Fruit fly (Drosophila melanogaster): ENCODE measurements around the gene CG2150.

Gene CG2150

DNA sequence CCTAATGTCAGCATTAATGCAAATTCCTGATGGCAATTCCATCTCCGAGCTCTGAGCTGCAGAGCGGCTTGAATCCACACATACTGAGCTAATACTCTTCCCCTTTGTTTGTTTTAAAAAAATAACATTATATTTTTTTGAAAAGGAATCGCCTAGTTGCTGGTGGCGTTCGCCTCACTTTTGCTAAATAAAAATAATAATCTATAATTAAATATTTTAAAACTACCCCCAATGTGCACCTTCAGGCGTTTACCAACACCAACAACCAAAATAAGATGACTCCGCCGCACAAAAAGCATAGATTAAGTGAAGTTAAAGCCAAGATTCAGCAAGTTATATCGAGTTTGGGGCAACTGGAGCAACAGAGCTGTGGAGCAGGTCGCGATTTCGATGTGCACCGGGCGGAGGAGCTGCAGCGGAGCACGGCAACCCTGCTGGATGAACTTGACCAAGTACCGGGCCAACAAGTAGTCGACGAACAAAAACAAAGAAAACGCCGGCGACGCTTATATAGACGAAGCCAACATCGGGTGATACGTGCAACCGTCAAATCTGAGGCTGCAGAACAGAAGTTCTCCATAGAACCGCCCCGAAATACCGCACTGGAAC, 20.4 kb downstream of the CG2150 start, which contains the start of gene CG1896:
Gene CG1896, plus strand, starts transcription at position 239 of the 609 bp plus-strand sequence.
- TF ChIP-seq bab1 (GFP tag; optimal IDR thresholded peaks at IDR 0.05) (peak; percentile 49), CG1620 (GFP tag; optimal IDR thresholded peaks at IDR 0.05) (peak; percentile 26), toe (GFP tag; optimal IDR thresholded peaks at IDR 0.05) (peak; percentile 51), CG5204 (GFP tag; optimal IDR thresholded peaks at IDR 0.05) (no peak), kay (GFP tag; ENCODE audit: borderline replicate concordance) (no peak), CG7045 (GFP tag; optimal IDR thresholded peaks at IDR 0.05) (peak; percentile 19), Hr96 (GFP tag; optimal IDR thresholded peaks at IDR 0.05) (no peak), CG14711 (tag; optimal IDR thresholded peaks at IDR 0.05) (peak; percentile 84), cic (GFP tag; optimal IDR thresholded peaks at IDR 0.05) (no peak), CG33017 (tag; optimal IDR thresholded peaks at IDR 0.05) (peak; percentile 22), Mnt (GFP tag; optimal IDR thresholded peaks at IDR 0.05) (peak; percentile 41), CG12768 (GFP tag; optimal IDR thresholded peaks at IDR 0.05) (peak; percentile 61), ovo (GFP tag; optimal IDR thresholded peaks at IDR 0.05) (no peak), CG11617 (GFP tag; optimal IDR thresholded peaks at IDR 0.05) (peak; percentile 30), CG7101 (tag; optimal IDR thresholded peaks at IDR 0.05) (peak; percentile 60), Crg-1 (GFP tag; optimal IDR thresholded peaks at IDR 0.05) (peak; percentile 9), Clk (GFP tag; optimal IDR thresholded peaks at IDR 0.05) (no peak)

DNA sequence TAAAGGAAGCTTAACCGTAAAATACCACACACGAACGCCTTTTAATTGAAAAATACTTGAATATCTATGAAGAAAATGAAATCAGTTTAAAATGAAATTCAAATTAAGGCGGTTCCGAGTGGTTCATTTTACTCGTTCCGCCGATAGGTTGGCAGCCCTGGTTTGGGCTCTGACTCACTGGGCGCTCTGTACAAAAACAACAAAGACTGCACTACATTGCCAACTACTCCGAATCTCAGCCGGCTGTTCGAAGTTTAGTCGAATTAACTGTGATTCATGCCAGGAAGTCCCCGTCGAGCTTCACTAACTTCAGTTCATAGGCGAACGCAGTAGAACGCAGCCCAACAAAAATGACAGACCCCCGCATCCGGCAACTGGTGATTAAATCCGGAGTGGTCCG, 21.3 kb downstream of the CG2150 start, which contains the start of gene Tbca:
Gene Tbca, plus strand, starts transcription at position 212 of the 400 bp plus-strand sequence.
- no peak for TF ChIP-seq Mnt (GFP tag; optimal IDR thresholded peaks at IDR 0.05)
- peak; percentile 73 for TF ChIP-seq pad (GFP tag; optimal IDR thresholded peaks at IDR 0.05)
- peak; percentile 30 for TF ChIP-seq cic (GFP tag; optimal IDR thresholded peaks at IDR 0.05)
- peak; percentile 88 for TF ChIP-seq CG14711 (tag; optimal IDR thresholded peaks at IDR 0.05)
- TF ChIP-seq kay (GFP tag; ENCODE audit: borderline replicate concordance), result peak; percentile 100
- TF ChIP-seq CG12768 (GFP tag; optimal IDR thresholded peaks at IDR 0.05), result peak; percentile 36
- TF ChIP-seq bab1 (GFP tag; optimal IDR thresholded peaks at IDR 0.05), result peak; percentile 79
- no peak for TF ChIP-seq CG1620 (GFP tag; optimal IDR thresholded peaks at IDR 0.05)
- TF ChIP-seq Clk (GFP tag; optimal IDR thresholded peaks at IDR 0.05), result no peak

DNA sequence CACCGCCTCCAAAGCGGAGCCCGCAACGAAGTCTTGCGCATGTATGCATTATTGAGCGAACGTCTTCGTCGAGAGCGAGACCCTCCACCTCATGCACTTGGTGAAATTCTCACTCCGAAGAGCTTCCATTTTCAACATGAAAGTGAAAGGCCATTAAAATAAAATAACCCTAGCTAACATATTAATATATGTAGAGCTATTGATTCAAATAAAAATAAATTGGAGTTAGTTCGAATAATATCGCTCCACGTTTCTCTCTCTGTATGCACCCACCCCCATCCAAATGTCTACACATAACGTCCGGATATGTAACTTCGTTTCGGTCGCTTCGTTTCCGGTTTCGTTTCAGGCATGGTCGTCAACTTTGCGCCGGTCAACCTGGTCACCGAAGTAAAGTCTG, 23.3 kb downstream of the CG2150 start:
- TF ChIP-seq tj (GFP tag; optimal IDR thresholded peaks at IDR 0.05), result no peak
- no peak for TF ChIP-seq CG14711 (tag; optimal IDR thresholded peaks at IDR 0.05)
- no peak for TF ChIP-seq kay (GFP tag; ENCODE audit: borderline replicate concordance)
- no peak for TF ChIP-seq Clk (GFP tag; optimal IDR thresholded peaks at IDR 0.05)
- TF ChIP-seq toe (GFP tag; optimal IDR thresholded peaks at IDR 0.05), result no peak
- TF ChIP-seq CG1620 (GFP tag; optimal IDR thresholded peaks at IDR 0.05), result no peak
- TF ChIP-seq CG33017 (tag; optimal IDR thresholded peaks at IDR 0.05), result peak; percentile 5

DNA sequence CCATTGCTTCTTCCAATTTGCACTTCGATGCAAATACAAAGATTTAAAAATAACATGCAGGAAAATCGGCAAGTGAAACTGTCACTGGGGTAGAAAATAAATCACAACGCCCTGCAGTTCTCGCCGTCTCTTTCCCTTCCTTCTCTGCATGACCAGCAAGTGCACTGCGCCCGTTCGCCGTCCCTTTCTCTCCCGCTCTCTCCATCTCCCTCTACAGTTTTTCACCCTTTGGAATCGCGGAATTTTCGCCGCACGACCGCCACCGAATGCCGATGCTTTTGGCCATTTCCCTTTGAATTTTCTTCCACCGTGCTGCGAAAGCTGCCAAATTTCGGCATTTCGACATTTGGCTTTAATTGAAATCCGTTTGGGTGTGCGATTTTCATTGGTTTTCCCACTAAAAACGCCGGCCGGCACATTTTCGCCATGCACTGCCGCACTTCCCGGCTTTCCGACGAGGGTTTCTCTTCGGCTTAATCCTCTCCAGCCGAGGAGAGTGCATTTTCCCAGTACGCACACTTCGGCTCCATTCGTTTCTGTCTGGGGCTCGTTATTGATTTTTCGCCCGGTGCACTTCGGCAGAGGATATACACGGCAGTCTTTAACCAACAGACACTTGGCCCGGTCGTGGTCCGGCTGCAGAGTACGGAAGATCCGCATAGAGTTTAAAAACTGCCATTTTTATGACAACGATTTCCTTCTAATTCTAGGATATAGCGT, 25.3 kb downstream of the CG2150 start:
- TF ChIP-seq CG12768 (GFP tag; optimal IDR thresholded peaks at IDR 0.05) (no peak), Mnt (GFP tag; optimal IDR thresholded peaks at IDR 0.05) (peak; percentile 18)

- TF ChIP-seq ovo (GFP tag; optimal IDR thresholded peaks at IDR 0.05), result no peak
- TF ChIP-seq toe (GFP tag; optimal IDR thresholded peaks at IDR 0.05), result peak; percentile 44
- peak; percentile 18 for TF ChIP-seq Mnt (GFP tag; optimal IDR thresholded peaks at IDR 0.05)
- TF ChIP-seq kay (GFP tag; ENCODE audit: borderline replicate concordance), result peak; percentile 61
These were observed 26.4 kb downstream of the CG2150 start, which contains the start of gene eEF1alpha2 for dm6 chr3R:31738060-31738619. eEF1alpha2 (plus strand) TSS chr3R:31738468.

dm6 chr3R:31736776-31737175, 27.8 kb downstream of the CG2150 start, which contains the start of the genes CstF50 and CG11563:
CstF50 (minus strand) TSS chr3R:31736963.
CG11563 (plus strand) TSS chr3R:31737035.
- peak; percentile 98 for TF ChIP-seq Mnt (GFP tag; optimal IDR thresholded peaks at IDR 0.05)
- TF ChIP-seq CG12768 (GFP tag; optimal IDR thresholded peaks at IDR 0.05), result no peak
- no peak for TF ChIP-seq pad (GFP tag; optimal IDR thresholded peaks at IDR 0.05)
- no peak for TF ChIP-seq toe (GFP tag; optimal IDR thresholded peaks at IDR 0.05)
- TF ChIP-seq CG7045 (GFP tag; optimal IDR thresholded peaks at IDR 0.05), result no peak
- TF ChIP-seq tj (GFP tag; optimal IDR thresholded peaks at IDR 0.05), result no peak
- TF ChIP-seq cic (GFP tag; optimal IDR thresholded peaks at IDR 0.05), result peak; percentile 6
- TF ChIP-seq bab1 (GFP tag; optimal IDR thresholded peaks at IDR 0.05), result peak; percentile 59
- no peak for TF ChIP-seq CG11617 (GFP tag; optimal IDR thresholded peaks at IDR 0.05)
- TF ChIP-seq CG1620 (GFP tag; optimal IDR thresholded peaks at IDR 0.05), result no peak

DNA sequence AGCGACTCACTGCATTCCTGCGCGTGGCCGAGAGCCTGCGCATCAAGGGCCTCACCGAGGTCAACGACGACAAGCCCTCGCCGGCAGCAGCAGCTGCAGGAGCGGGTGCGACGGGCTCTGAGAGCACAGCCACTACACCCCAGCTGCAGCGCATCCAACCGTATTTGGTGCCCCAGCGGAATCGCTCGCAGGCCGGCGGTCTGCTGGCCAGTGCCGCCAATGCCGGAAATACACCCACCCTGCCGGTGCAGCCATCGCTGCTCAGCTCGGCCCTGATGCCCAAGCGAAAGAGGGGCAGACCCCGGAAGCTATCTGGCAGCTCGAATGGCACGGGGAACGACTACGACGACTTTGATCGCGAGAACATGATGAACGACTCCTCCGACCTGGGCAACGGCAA, 36.8 kb downstream of the CG2150 start:
- no peak for TF ChIP-seq pad (GFP tag; optimal IDR thresholded peaks at IDR 0.05)
- no peak for TF ChIP-seq bab1 (GFP tag; optimal IDR thresholded peaks at IDR 0.05)
- no peak for TF ChIP-seq CG5204 (GFP tag; optimal IDR thresholded peaks at IDR 0.05)

Data from whole organism, adult.